Worm (Caenorhabditis elegans) whole organism, L4/young adult: ENCODE measurements around the gene C53A5.11.

Experiments used
- W03F9.2 ChIP-seq: fragments of 150-350 bp; optimal IDR thresholded peaks from 2 replicates; lab custom pipeline; 2014; ENCODE audit warnings: missing biosample characterization, missing genetic modification characterization
- dao-5 ChIP-seq: sonication (generic microtip); optimal IDR thresholded peaks from 2 replicates; lab custom pipeline; 2016; ENCODE audit warnings: missing genotype, missing genetic modification characterization, moderate library complexity, missing compliant biosample characterization
- him-1 ChIP-seq: sonication (generic microtip); optimal IDR thresholded peaks from 2 replicates; lab custom pipeline; 2016; ENCODE audit warnings: missing genotype, missing genetic modification reagents, missing genetic modification characterization, missing compliant biosample characterization

DNA sequence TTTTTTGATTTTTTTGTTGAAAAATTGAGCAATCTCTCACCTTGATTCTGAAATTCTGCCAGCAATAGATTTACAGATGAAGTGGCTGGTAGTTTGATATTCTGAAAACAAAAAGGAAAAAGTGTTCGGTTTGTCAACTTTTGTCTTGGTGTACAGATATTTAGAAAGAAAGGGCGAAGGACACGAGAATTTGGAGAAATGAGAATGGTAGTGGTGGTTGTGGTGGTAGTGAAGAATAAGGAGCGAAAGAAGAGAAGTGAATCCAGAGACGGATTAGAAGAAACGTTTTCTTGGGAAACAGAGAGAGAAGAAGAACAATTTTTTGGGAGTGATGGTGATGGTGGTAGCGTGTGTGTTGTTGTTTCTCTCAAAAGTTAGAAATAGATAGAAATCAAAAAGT is 16.9 kb downstream of the C53A5.11 start, which contains the start of gene gar-3:
- TF ChIP-seq dao-5 (no peak), W03F9.2 (tag; lab: Kevin White, UChicago) (no peak), him-1 (tag; lab: Kevin White, UChicago) (no peak)
